Worm (Caenorhabditis elegans): ENCODE measurements around the gene hif-1.

Gene hif-1

ce11 chrV:20778886-20779285, 1.3 kb upstream of the hif-1 start:
- peak; percentile 35 for TF ChIP-seq fos-1 (tag; optimal IDR thresholded peaks at IDR 0.05)
- no peak for TF ChIP-seq nhr-6 (tag; optimal IDR thresholded peaks at IDR 0.05)
- TF ChIP-seq F13H6.1 (tag; optimal IDR thresholded peaks at IDR 0.05) = no peak
- TF ChIP-seq ztf-11 (tag; optimal IDR thresholded peaks at IDR 0.05) = no peak
- TF ChIP-seq peb-1 (tag; optimal IDR thresholded peaks at IDR 0.05) = no peak
- TF ChIP-seq nhr-23 (tag; optimal IDR thresholded peaks at IDR 0.05) = no peak
- TF ChIP-seq elt-1 (tag; optimal IDR thresholded peaks at IDR 0.05) = no peak
- peak; percentile 47 for TF ChIP-seq sma-9 (GFP tag; optimal IDR thresholded peaks at IDR 0.05)
- TF ChIP-seq sma-9 (tag; optimal IDR thresholded peaks at IDR 0.05) = no peak
- TF ChIP-seq crh-2 (tag; optimal IDR thresholded peaks at IDR 0.05) = peak; percentile 40
- no peak for TF ChIP-seq skn-1 (tag; optimal IDR thresholded peaks at IDR 0.05)
- TF ChIP-seq zag-1 (tag; optimal IDR thresholded peaks at IDR 0.05) = no peak
- no peak for TF ChIP-seq R02D3.7 (tag; optimal IDR thresholded peaks at IDR 0.05)
- no peak for TF ChIP-seq ceh-16 (tag; optimal IDR thresholded peaks at IDR 0.05)

ce11 chrV:20779707-20780346, 380 bp upstream of the hif-1 start:
- peak; percentile 10 for TF ChIP-seq ztf-4 (tag; optimal IDR thresholded peaks at IDR 0.05)
- TF ChIP-seq zag-1 (tag; optimal IDR thresholded peaks at IDR 0.05) = no peak
- TF ChIP-seq gmeb-1 (tag; optimal IDR thresholded peaks at IDR 0.05) = peak; percentile 15
- peak; percentile 1 for TF ChIP-seq C34F6.9 (tag; optimal IDR thresholded peaks at IDR 0.05)
- TF ChIP-seq nhr-21 (tag; optimal IDR thresholded peaks at IDR 0.05) = no peak
- peak; percentile 26 for TF ChIP-seq nhr-129 (tag; optimal IDR thresholded peaks at IDR 0.05)
- TF ChIP-seq snpc-4 (tag; optimal IDR thresholded peaks at IDR 0.05) = no peak

ce11 chrV:20781346-20781952, 1.2 kb downstream of the hif-1 start:
- no peak for TF ChIP-seq egl-27 (tag; optimal IDR thresholded peaks at IDR 0.05)
- no peak for TF ChIP-seq ceh-16 (tag; optimal IDR thresholded peaks at IDR 0.05)
- no peak for TF ChIP-seq Y55F3AM.14 (GFP tag; optimal IDR thresholded peaks at IDR 0.05)
- TF ChIP-seq lsy-2 (tag; optimal IDR thresholded peaks at IDR 0.05) = no peak
- no peak for TF ChIP-seq lin-13 (GFP tag; optimal IDR thresholded peaks at IDR 0.05)
- TF ChIP-seq peb-1 (tag; optimal IDR thresholded peaks at IDR 0.05) = no peak
- TF ChIP-seq elt-3 (tag; optimal IDR thresholded peaks at IDR 0.05) = no peak
- TF ChIP-seq elt-1 (tag; optimal IDR thresholded peaks at IDR 0.05) = no peak
- no peak for TF ChIP-seq nhr-23 (tag; optimal IDR thresholded peaks at IDR 0.05)

- TF ChIP-seq egl-27 (tag; optimal IDR thresholded peaks at IDR 0.05) = peak; percentile 14
- TF ChIP-seq lin-11 (tag; optimal IDR thresholded peaks at IDR 0.05) = no peak
- no peak for TF ChIP-seq ztf-11 (tag; optimal IDR thresholded peaks at IDR 0.05)
- peak; percentile 59 for TF ChIP-seq C34F6.9 (tag; optimal IDR thresholded peaks at IDR 0.05)
- TF ChIP-seq nhr-11 (tag; optimal IDR thresholded peaks at IDR 0.05) = no peak
- no peak for TF ChIP-seq nhr-25 (tag; optimal IDR thresholded peaks at IDR 0.05)
- no peak for TF ChIP-seq ceh-82 (tag; optimal IDR thresholded peaks at IDR 0.05)
- peak; percentile 85 for TF ChIP-seq sem-4 (tag; optimal IDR thresholded peaks at IDR 0.05)
- peak; percentile 82 for TF ChIP-seq crh-2 (tag; optimal IDR thresholded peaks at IDR 0.05)
- no peak for TF ChIP-seq nhr-21 (tag; optimal IDR thresholded peaks at IDR 0.05)
- no peak for TF ChIP-seq ztf-1 (GFP tag; conservative IDR thresholded peaks at IDR 0.05)
- no peak for TF ChIP-seq skn-1 (tag; optimal IDR thresholded peaks at IDR 0.05)
- no peak for TF ChIP-seq ZK546.5 (tag; optimal IDR thresholded peaks at IDR 0.05)
- no peak for TF ChIP-seq alr-1 (tag; optimal IDR thresholded peaks at IDR 0.05)
- TF ChIP-seq F13H6.1 (tag; optimal IDR thresholded peaks at IDR 0.05) = peak; percentile 69
- no peak for TF ChIP-seq blmp-1 (tag; optimal IDR thresholded peaks at IDR 0.05; ENCODE audit: insufficient read depth)
- no peak for TF ChIP-seq R02D3.7 (tag; optimal IDR thresholded peaks at IDR 0.05)
- TF ChIP-seq fos-1 (tag; optimal IDR thresholded peaks at IDR 0.05) = peak; percentile 14
- no peak for TF ChIP-seq elt-3 (tag; optimal IDR thresholded peaks at IDR 0.05)
- TF ChIP-seq Y55F3AM.14 (GFP tag; optimal IDR thresholded peaks at IDR 0.05) = no peak
- peak; percentile 84 for TF ChIP-seq sma-9 (GFP tag; optimal IDR thresholded peaks at IDR 0.05)
- no peak for TF ChIP-seq sma-9 (tag; optimal IDR thresholded peaks at IDR 0.05)
- TF ChIP-seq nhr-23 (tag; optimal IDR thresholded peaks at IDR 0.05) = no peak
- peak; percentile 49 for TF ChIP-seq ztf-4 (tag; optimal IDR thresholded peaks at IDR 0.05)
- TF ChIP-seq lin-13 (GFP tag; optimal IDR thresholded peaks at IDR 0.05) = peak; percentile 46
- peak; percentile 82 for TF ChIP-seq nhr-129 (tag; optimal IDR thresholded peaks at IDR 0.05)
- TF ChIP-seq peb-1 (tag; optimal IDR thresholded peaks at IDR 0.05) = no peak
- no peak for TF ChIP-seq sma-3 (GFP tag; optimal IDR thresholded peaks at IDR 0.05)
- no peak for TF ChIP-seq aly-2 (tag; optimal IDR thresholded peaks at IDR 0.05)
- no peak for TF ChIP-seq unc-39 (tag; optimal IDR thresholded peaks at IDR 0.05)
- peak; percentile 91 for TF ChIP-seq zag-1 (tag; optimal IDR thresholded peaks at IDR 0.05)
- TF ChIP-seq ceh-16 (tag; optimal IDR thresholded peaks at IDR 0.05) = no peak
- peak in 1 of 2 experiments; percentile 78 for TF ChIP-seq lsy-2 (tag; optimal IDR thresholded peaks at IDR 0.05)
- peak; percentile 42 for TF ChIP-seq ama-1 (optimal IDR thresholded peaks at IDR 0.05)
- no peak for TF ChIP-seq gmeb-1 (tag; optimal IDR thresholded peaks at IDR 0.05)
- peak; percentile 44 for TF ChIP-seq nhr-6 (tag; optimal IDR thresholded peaks at IDR 0.05)
- no peak for TF ChIP-seq dmd-4 (tag; optimal IDR thresholded peaks at IDR 0.05)
- TF ChIP-seq mab-5 (tag; optimal IDR thresholded peaks at IDR 0.05) = no peak
- TF ChIP-seq unc-55 (GFP tag; optimal IDR thresholded peaks at IDR 0.05) = peak; percentile 97
- no peak for TF ChIP-seq nhr-12 (tag; optimal IDR thresholded peaks at IDR 0.05)
- no peak for TF ChIP-seq mbf-1 (tag; optimal IDR thresholded peaks at IDR 0.05)
Observed at ce11 chrV:20782188-20782587, 2.0 kb downstream of the hif-1 start.

All from whole organism, L2 larva.